Worm (Caenorhabditis elegans) whole organism, late embryonic: ENCODE measurements around the gene aakg-2.

ENCODE experiments used
- pha-4 ChIP-seq: fragments of 150-350 bp; optimal IDR thresholded peaks from 2 replicates; lab custom pipeline; 2018; ENCODE audit warnings: missing biosample characterization, missing genetic modification reagents, missing genetic modification characterization
- unc-42 ChIP-seq: sonication (generic microtip); optimal IDR thresholded peaks from 2 replicates; lab custom pipeline; 2016; ENCODE audit warnings: missing genotype, missing genetic modification characterization, missing compliant biosample characterization

aakg-2 gene

ce11 chrX:16816854-16817253 lies 52.0 kb downstream of the aakg-2 start:
- TF ChIP-seq unc-42 (peak; percentile 84), pha-4 (no peak)
